Worm (Caenorhabditis elegans) whole organism, late embryonic: ENCODE results near the gene skr-9.

ENCODE experiments used
- C08G9.2 ChIP-seq: sonication (generic microtip); optimal IDR thresholded peaks from 2 replicates; lab custom pipeline; 2016; ENCODE audit warnings: mild to moderate bottlenecking, missing genetic modification characterization, moderate library complexity, missing compliant biosample characterization
- C38D4.7 ChIP-seq: fragments of 200-800 bp; sonication (Bioruptor generic); optimal IDR thresholded peaks from 2 replicates; lab custom pipeline; 2018; ENCODE audit warnings: mild to moderate bottlenecking, missing genetic modification characterization, moderate library complexity, missing compliant biosample characterization
- F13H6.1 ChIP-seq: sonication (generic microtip); optimal IDR thresholded peaks from 2 replicates; lab custom pipeline; 2016; ENCODE audit warnings: missing genetic modification characterization, missing compliant biosample characterization
- T23F11.4 ChIP-seq: fragments of 200-800 bp; sonication (Bioruptor generic); optimal IDR thresholded peaks from 2 replicates; lab custom pipeline; 2018; ENCODE audit warnings: mild to moderate bottlenecking, missing genetic modification characterization, missing compliant biosample characterization
- ama-1 ChIP-seq: fragments of 150-350 bp; optimal IDR thresholded peaks from 2 replicates; lab custom pipeline; 2014
- ceh-14 ChIP-seq: sonication (generic microtip); optimal IDR thresholded peaks from 2 replicates; lab custom pipeline; 2016; ENCODE audit warnings: missing genotype, missing genetic modification characterization, missing compliant biosample characterization
- ceh-19 ChIP-seq: fragments of 200-800 bp; sonication (Bioruptor generic); optimal IDR thresholded peaks from 2 replicates; lab custom pipeline; 2018; ENCODE audit warnings: mild to moderate bottlenecking, missing genetic modification characterization, missing compliant biosample characterization
- ceh-2 ChIP-seq: sonication (generic microtip); optimal IDR thresholded peaks from 2 replicates; lab custom pipeline; 2016; ENCODE audit warnings: missing genotype, missing genetic modification characterization, missing compliant biosample characterization
- ceh-24 ChIP-seq: sonication (generic microtip); optimal IDR thresholded peaks from 2 replicates; lab custom pipeline; 2016; ENCODE audit warnings: mild to moderate bottlenecking, missing genetic modification characterization, missing compliant biosample characterization
- ceh-31 ChIP-seq: sonication (generic microtip); optimal IDR thresholded peaks from 2 replicates; lab custom pipeline; 2016; ENCODE audit warnings: missing genetic modification characterization, missing compliant biosample characterization
- ceh-34 ChIP-seq: sonication (generic microtip); optimal IDR thresholded peaks from 2 replicates; lab custom pipeline; 2016; ENCODE audit warnings: mild to moderate bottlenecking, missing genetic modification characterization, missing compliant biosample characterization
- ceh-48 ChIP-seq: sonication (generic microtip); optimal IDR thresholded peaks from 2 replicates; lab custom pipeline; 2016; ENCODE audit warnings: missing genetic modification characterization, inconsistent platforms, missing compliant biosample characterization
- dmd-4 ChIP-seq: sonication (generic microtip); optimal IDR thresholded peaks from 2 replicates; lab custom pipeline; 2016; ENCODE audit warnings: borderline replicate concordance, missing genetic modification characterization, missing compliant biosample characterization
- elt-2 ChIP-seq: sonication (generic microtip); optimal IDR thresholded peaks from 2 replicates; lab custom pipeline; 2016; ENCODE audit warnings: missing genetic modification reagents, missing genetic modification characterization, missing compliant biosample characterization
- elt-4 ChIP-seq: sonication (generic microtip); optimal IDR thresholded peaks from 2 replicates; lab custom pipeline; 2016; ENCODE audit warnings: missing genetic modification characterization, missing compliant biosample characterization
- eyg-1 ChIP-seq: sonication (generic microtip); optimal IDR thresholded peaks from 2 replicates; lab custom pipeline; 2016; ENCODE audit warnings: missing genotype, missing genetic modification characterization, missing compliant biosample characterization
- fax-1 ChIP-seq: sonication (generic microtip); optimal IDR thresholded peaks from 2 replicates; lab custom pipeline; 2016; ENCODE audit warnings: missing genotype, missing genetic modification characterization, missing compliant biosample characterization
- fkh-10 ChIP-seq: fragments of 150-350 bp; optimal IDR thresholded peaks from 2 replicates; lab custom pipeline; 2014; ENCODE audit warnings: missing biosample characterization, missing genetic modification reagents, missing genetic modification characterization
- fkh-6 ChIP-seq: sonication (generic microtip); optimal IDR thresholded peaks from 2 replicates; lab custom pipeline; 2016; ENCODE audit warnings: missing genetic modification characterization, missing compliant biosample characterization
- gmeb-2 ChIP-seq: sonication (generic microtip); optimal IDR thresholded peaks from 2 replicates; lab custom pipeline; 2016; ENCODE audit warnings: missing genetic modification characterization, inconsistent platforms, missing compliant biosample characterization
- hlh-13 ChIP-seq: fragments of 200-800 bp; sonication (Bioruptor generic); optimal IDR thresholded peaks from 2 replicates; lab custom pipeline; 2018; ENCODE audit warnings: mild to moderate bottlenecking, missing genetic modification characterization, missing compliant biosample characterization
- hlh-6 ChIP-seq: sonication (generic microtip); optimal IDR thresholded peaks from 2 replicates; lab custom pipeline; 2016; ENCODE audit warnings: missing genotype, missing genetic modification characterization, missing compliant biosample characterization
- hlh-8 ChIP-seq: sonication (generic microtip); optimal IDR thresholded peaks from 2 replicates; lab custom pipeline; 2016; ENCODE audit warnings: missing genotype, missing genetic modification characterization, missing compliant biosample characterization
- mec-3 ChIP-seq: sonication (generic microtip); optimal IDR thresholded peaks from 2 replicates; lab custom pipeline; 2016; ENCODE audit warnings: borderline replicate concordance, missing genetic modification characterization, missing compliant biosample characterization
- nhr-11 ChIP-seq: fragments of 150-350 bp; optimal IDR thresholded peaks from 2 replicates; lab custom pipeline; 2014; ENCODE audit warnings: missing biosample characterization, missing genetic modification characterization
- nhr-232 ChIP-seq: sonication (generic microtip); optimal IDR thresholded peaks from 2 replicates; lab custom pipeline; 2016; ENCODE audit warnings: missing genetic modification characterization, missing compliant biosample characterization
- npax-4 ChIP-seq: sonication (generic microtip); optimal IDR thresholded peaks from 2 replicates; lab custom pipeline; 2016; ENCODE audit warnings: missing genetic modification characterization, missing compliant biosample characterization
- pax-1 ChIP-seq: fragments of 150-350 bp; optimal IDR thresholded peaks from 2 replicates; lab custom pipeline; 2014; ENCODE audit warnings: missing biosample characterization, missing genetic modification characterization
- sox-2 ChIP-seq: fragments of 200-800 bp; sonication (Bioruptor generic); IDR thresholded peaks from 2 replicates; pipeline ENCODE4 v1.3.6; 2022; ENCODE audit warnings: missing genetic modification reagents, missing genetic modification characterization, missing compliant biosample characterization
- sox-4 ChIP-seq: sonication (generic microtip); optimal IDR thresholded peaks from 2 replicates; lab custom pipeline; 2017; ENCODE audit warnings: mild to moderate bottlenecking, missing genetic modification characterization, inconsistent platforms, missing compliant biosample characterization
- syd-9 ChIP-seq: sonication (generic microtip); optimal IDR thresholded peaks from 2 replicates; lab custom pipeline; 2016; ENCODE audit warnings: mild to moderate bottlenecking, missing genetic modification characterization, moderate library complexity, missing compliant biosample characterization
- ttx-3 ChIP-seq: sonication (generic microtip); optimal IDR thresholded peaks from 2 replicates; lab custom pipeline; 2016; ENCODE audit warnings: missing genetic modification reagents, missing genetic modification characterization, missing compliant biosample characterization
- unc-3 ChIP-seq, 2 experiments: fragments of 200-800 bp in 1 of 2; sonication (Bioruptor generic) in 1 of 2; sonication (generic microtip) in 1 of 2; conservative IDR thresholded peaks in 1 of 2; optimal IDR thresholded peaks in 1 of 2; 2 replicates each; pipeline versions ENCODE4 v1.3.6 to Lab custom; 2016 to 2022; ENCODE audit warnings: missing compliant biosample characterization in 2 of 2, missing genetic modification characterization in 2 of 2, missing genetic modification reagents in 1 of 2
- unc-42 ChIP-seq: sonication (generic microtip); optimal IDR thresholded peaks from 2 replicates; lab custom pipeline; 2016; ENCODE audit warnings: missing genotype, missing genetic modification characterization, missing compliant biosample characterization
- unc-55 ChIP-seq: sonication (generic microtip); optimal IDR thresholded peaks from 2 replicates; lab custom pipeline; 2017; ENCODE audit warnings: missing biosample characterization, missing genetic modification reagents, missing genetic modification characterization
- unc-86 ChIP-seq: sonication (generic microtip); optimal IDR thresholded peaks from 2 replicates; lab custom pipeline; 2016; ENCODE audit warnings: missing genetic modification characterization, missing compliant biosample characterization
- ztf-16 ChIP-seq: sonication (generic microtip); optimal IDR thresholded peaks from 2 replicates; lab custom pipeline; 2017; ENCODE audit warnings: missing genetic modification characterization, missing compliant biosample characterization

The skr-9 gene

ce11 chrIV:17193491-17193890 lies 30.1 kb downstream of the skr-9 start:
- TF ChIP-seq hlh-8 (no peak), elt-4 (tag; lab: Kevin White, UChicago) (no peak), ceh-19 (GFP tag; lab: Kevin White, UChicago) (no peak), ceh-34 (tag; lab: Kevin White, UChicago) (no peak), hlh-13 (no peak), fax-1 (tag; lab: Kevin White, UChicago) (no peak), npax-4 (no peak), pax-1 (no peak), ama-1 (lab: Kevin White, UChicago) (no peak), C38D4.7 (GFP tag; lab: Kevin White, UChicago) (no peak), unc-55 (GFP tag; lab: Kevin White, UChicago) (no peak), unc-42 (tag; lab: Kevin White, UChicago) (no peak), hlh-6 (tag; lab: Kevin White, UChicago) (no peak), unc-3 (GFP tag; conservative IDR thresholded peaks at IDR 0.05; lab: Robert Waterston, UW) (no peak), unc-3 (tag; optimal IDR thresholded peaks at IDR 0.05; lab: Kevin White, UChicago) (no peak)
- TF ChIP-seq, all 69 proteins: peak for 0

- no peak for TF ChIP-seq gmeb-2 (tag; lab: Kevin White, UChicago)
- no peak for TF ChIP-seq F13H6.1 (tag; lab: Kevin White, UChicago)
- no peak for TF ChIP-seq ceh-34 (tag; lab: Kevin White, UChicago)
- no peak for TF ChIP-seq fkh-10 (GFP tag; lab: Kevin White, UChicago)
Measured at ce11 chrIV:17199706-17200105, 36.3 kb downstream of the skr-9 start.

DNA sequence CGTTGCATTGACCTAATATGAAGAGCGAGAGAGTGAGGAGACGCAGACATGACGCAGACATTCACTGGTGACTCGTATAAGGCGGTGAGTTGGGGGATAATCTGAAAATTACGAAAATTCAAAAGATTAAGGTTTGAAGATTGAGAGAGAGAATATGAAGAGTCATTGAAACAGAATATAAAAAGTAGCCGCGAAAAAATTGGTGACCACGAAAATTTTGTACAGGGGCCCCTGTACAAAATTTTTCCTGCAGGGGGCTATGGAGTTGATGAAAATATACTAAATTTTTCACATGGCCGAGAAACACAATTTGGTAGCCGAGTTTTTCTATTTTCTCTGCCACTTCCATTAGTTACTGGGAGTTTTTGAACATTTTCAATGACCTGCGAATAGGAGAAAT lies 43.4 kb downstream of the skr-9 start, which contains the start of gene cnnm-1:
TSS of gene cnnm-1 (minus strand) at position 101 of the 400 bp plus-strand sequence.
- no peak for TF ChIP-seq sox-2 (GFP tag; lab: Robert Waterston, UW)
- TF ChIP-seq mec-3 (tag; lab: Kevin White, UChicago): no peak
- TF ChIP-seq ceh-19 (GFP tag; lab: Kevin White, UChicago): no peak
- TF ChIP-seq ttx-3: no peak
- TF ChIP-seq eyg-1 (tag; lab: Kevin White, UChicago): no peak
- no peak for TF ChIP-seq elt-2 (tag; lab: Kevin White, UChicago)
- TF ChIP-seq dmd-4 (tag; lab: Kevin White, UChicago): no peak
- no peak for TF ChIP-seq ceh-24 (tag; lab: Kevin White, UChicago)
- TF ChIP-seq syd-9: no peak
- no peak for TF ChIP-seq nhr-11 (tag; lab: Kevin White, UChicago)
- no peak for TF ChIP-seq ztf-16 (tag; lab: Kevin White, UChicago)
- no peak for TF ChIP-seq ceh-14
- no peak for TF ChIP-seq hlh-8
- no peak for TF ChIP-seq sox-4 (tag; lab: Kevin White, UChicago)
- no peak for TF ChIP-seq T23F11.4
- TF ChIP-seq ceh-2: no peak
- TF ChIP-seq ceh-31 (tag; lab: Kevin White, UChicago): no peak
- TF ChIP-seq ceh-48 (tag; lab: Kevin White, UChicago): no peak

DNA sequence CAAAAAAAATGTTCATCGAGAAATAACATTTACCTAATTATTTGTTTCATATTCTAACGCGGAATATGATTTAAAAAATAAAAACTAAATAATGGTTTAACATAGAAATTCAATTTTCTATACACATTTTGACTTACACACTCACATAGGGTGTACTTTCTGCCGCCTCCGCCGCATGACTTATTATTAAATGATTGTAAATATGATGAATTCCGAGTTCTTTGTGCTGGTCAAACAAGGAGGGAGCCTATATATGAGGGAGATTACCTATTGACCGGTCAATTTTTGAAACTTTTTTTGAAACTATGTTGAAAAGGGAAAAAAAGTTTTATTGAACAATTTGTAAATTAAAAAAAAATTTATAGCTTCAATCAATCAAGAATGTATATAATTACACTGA lies 44.5 kb downstream of the skr-9 start:
- TF ChIP-seq nhr-232 (tag; lab: Kevin White, UChicago) (no peak), ama-1 (lab: Kevin White, UChicago) (no peak), C08G9.2 (tag; lab: Kevin White, UChicago) (no peak), T23F11.4 (no peak), fkh-6 (tag; lab: Kevin White, UChicago) (no peak), F13H6.1 (tag; lab: Kevin White, UChicago) (no peak), unc-86 (tag; lab: Kevin White, UChicago) (no peak)
